Fruit fly (Drosophila melanogaster) whole organism, pupa: ENCODE data around the gene Sap-r.

Experiments used
- CG10348 ChIP-seq: fragments of 200-800 bp; sonication (Bioruptor generic); IDR thresholded peaks from 2 replicates; pipeline ENCODE4 v1.3.6; 2022; ENCODE audit warnings: missing biosample characterization, missing genetic modification characterization
- CG12605 ChIP-seq: fragments of 200-800 bp; sonication (Bioruptor generic); IDR thresholded peaks from 2 replicates; pipeline ENCODE4 v1.3.6; 2022; ENCODE audit warnings: missing biosample characterization, missing genetic modification characterization
- CG14655 ChIP-seq: fragments of 200-800 bp; sonication (Bioruptor generic); optimal IDR thresholded peaks from 3 replicates; lab custom pipeline; 2017; ENCODE audit warnings: mild to moderate bottlenecking, missing biosample characterization, missing genetic modification reagents, missing genetic modification characterization
- CG15710 ChIP-seq: fragments of 200-800 bp; sonication (Bioruptor generic); optimal IDR thresholded peaks from 2 replicates; lab custom pipeline; 2018; ENCODE audit warnings: missing biosample characterization, mild to moderate bottlenecking, missing genetic modification characterization, moderate library complexity
- CG17806 ChIP-seq: fragments of 200-800 bp; sonication (Bioruptor generic); optimal IDR thresholded peaks from 2 replicates; lab custom pipeline; 2018; ENCODE audit warnings: missing biosample characterization, mild to moderate bottlenecking, missing genetic modification characterization, moderate library complexity
- CG4496 ChIP-seq: fragments of 200-800 bp; sonication (Bioruptor generic); IDR thresholded peaks from 3 replicates; pipeline ENCODE4 v1.3.6; 2022; ENCODE audit warnings: missing biosample characterization, missing genetic modification characterization
- CG8159 ChIP-seq: fragments of 200-800 bp; sonication (Bioruptor generic); optimal IDR thresholded peaks from 3 replicates; lab custom pipeline; 2018; ENCODE audit warnings: missing biosample characterization, mild to moderate bottlenecking, missing genetic modification characterization, moderate library complexity
- CG8301 ChIP-seq: fragments of 200-800 bp; sonication (Bioruptor generic); optimal IDR thresholded peaks from 2 replicates; lab custom pipeline; 2018; ENCODE audit warnings: missing biosample characterization, mild to moderate bottlenecking, missing genetic modification characterization
- CG9948 ChIP-seq: fragments of 200-800 bp; sonication (Bioruptor generic); optimal IDR thresholded peaks from 2 replicates; lab custom pipeline; 2018; ENCODE audit warnings: missing biosample characterization, mild to moderate bottlenecking, missing genetic modification characterization, moderate library complexity
- EcR ChIP-seq: fragments of 200-800 bp; sonication (Bioruptor generic); optimal IDR thresholded peaks from 3 replicates; lab custom pipeline; 2019; ENCODE audit warnings: missing biosample characterization, missing genetic modification characterization, mild to moderate bottlenecking, moderate library complexity, missing genetic modification reagents
- Pif1A ChIP-seq: fragments of 200-800 bp; sonication (Bioruptor generic); optimal IDR thresholded peaks from 3 replicates; lab custom pipeline; 2016; ENCODE audit warnings: missing biosample characterization, missing genetic modification characterization
- Snoo ChIP-seq: fragments of 200-800 bp; sonication (Bioruptor generic); optimal IDR thresholded peaks from 3 replicates; lab custom pipeline; 2017; ENCODE audit warnings: missing biosample characterization, mild to moderate bottlenecking, missing genetic modification characterization, inconsistent platforms
- fd96Ca ChIP-seq: fragments of 200-800 bp; sonication (Bioruptor generic); IDR thresholded peaks from 3 replicates; pipeline ENCODE4 v1.3.6; 2022; ENCODE audit warnings: missing biosample characterization, missing genetic modification characterization

- TF ChIP-seq CG15710: no peak
- peak; percentile 39; the same call in 1 of the 2 replicates for TF ChIP-seq CG10348
- TF ChIP-seq CG12605 (GFP tag; lab: Robert Waterston, UW): no peak
- TF ChIP-seq CG8159: no peak
- TF ChIP-seq CG17806 (tag; lab: Kevin White, UChicago): peak; percentile 21
- TF ChIP-seq CG4496 (GFP tag; lab: Robert Waterston, UW): peak; percentile 87
- TF ChIP-seq Pif1A: peak; percentile 36
- peak; percentile 55 for TF ChIP-seq CG14655 (GFP tag; lab: Kevin White, UChicago)
- TF ChIP-seq CG9948 (tag; lab: Kevin White, UChicago): no peak
- peak; percentile 63 for TF ChIP-seq CG8301
- TF ChIP-seq fd96Ca: peak; percentile 84
- no peak for TF ChIP-seq Snoo (tag; lab: Kevin White, UChicago)
- no peak for TF ChIP-seq EcR (GFP tag; lab: Kevin White, UChicago)
Measured at dm6 chr3R:30890045-30890444, 1.2 kb upstream of the Sap-r start.
